Fruit fly (Drosophila melanogaster): Measurements from ENCODE around the gene CG42494.

CG42494 gene

dm6 chr3L:3179474-3179873 lies 4.7 kb upstream of the CG42494 start:
- TF ChIP-seq Hnf4 (GFP tag; optimal IDR thresholded peaks at IDR 0.05) (no peak), sv (GFP tag; optimal IDR thresholded peaks at IDR 0.05) (peak; percentile 83), Myc (optimal IDR thresholded peaks at IDR 0.05) (no peak), Vsx2 (GFP tag; optimal IDR thresholded peaks at IDR 0.05; ENCODE audit: partially characterized antibody) (no peak), dmrt93B (GFP tag; optimal IDR thresholded peaks at IDR 0.05) (peak; percentile 73), Abd-B (GFP tag; optimal IDR thresholded peaks at IDR 0.05) (no peak), h (GFP tag; optimal IDR thresholded peaks at IDR 0.05) (peak; percentile 94), GATAd (GFP tag; optimal IDR thresholded peaks at IDR 0.05) (no peak), CG9705 (GFP tag; optimal IDR thresholded peaks at IDR 0.05) (peak; percentile 48), pan (optimal IDR thresholded peaks at IDR 0.05) (no peak), psq (GFP tag; optimal IDR thresholded peaks at IDR 0.05) (peak; percentile 75), Mio (GFP tag; optimal IDR thresholded peaks at IDR 0.05) (no peak), Hr83 (GFP tag; optimal IDR thresholded peaks at IDR 0.05; ENCODE audit: poor library complexity, severe bottlenecking) (peak; percentile 10), Rel (GFP tag; optimal IDR thresholded peaks at IDR 0.05) (peak; percentile 64), Rel (tag; optimal IDR thresholded peaks at IDR 0.05) (no peak), woc (GFP tag; optimal IDR thresholded peaks at IDR 0.05) (peak; percentile 83), lola (GFP tag; optimal IDR thresholded peaks at IDR 0.05) (no peak), Hr78 (GFP tag; optimal IDR thresholded peaks at IDR 0.05) (no peak), ey (GFP tag; optimal IDR thresholded peaks at IDR 0.05) (peak; percentile 84), Jra (GFP tag; optimal IDR thresholded peaks at IDR 0.05) (no peak), tai (GFP tag; optimal IDR thresholded peaks at IDR 0.05) (no peak), sage (GFP tag; optimal IDR thresholded peaks at IDR 0.05) (no peak), rgr (GFP tag; optimal IDR thresholded peaks at IDR 0.05) (peak; percentile 89), br (GFP tag; optimal IDR thresholded peaks at IDR 0.05) (peak; percentile 90), OdsH (GFP tag; optimal IDR thresholded peaks at IDR 0.05) (peak; percentile 87), usp (GFP tag; optimal IDR thresholded peaks at IDR 0.05) (no peak), CG32264 (GFP tag; optimal IDR thresholded peaks at IDR 0.05) (peak; percentile 89), fru (GFP tag; optimal IDR thresholded peaks at IDR 0.05) (peak; percentile 93), brk (GFP tag; optimal IDR thresholded peaks at IDR 0.05) (no peak), N (GFP tag; optimal IDR thresholded peaks at IDR 0.05) (no peak), Sp1 (GFP tag; optimal IDR thresholded peaks at IDR 0.05) (peak; percentile 83), Dif (GFP tag; optimal IDR thresholded peaks at IDR 0.05; ENCODE audit: partially characterized antibody) (no peak), CrebA (GFP tag; optimal IDR thresholded peaks at IDR 0.05; ENCODE audit: borderline replicate concordance) (no peak), dl (GFP tag; optimal IDR thresholded peaks at IDR 0.05; ENCODE audit: insufficient read depth in 1 of 2, partially characterized antibody in 2 of 2) (no peak), jim (GFP tag; optimal IDR thresholded peaks at IDR 0.05) (no peak), dsf (GFP tag; optimal IDR thresholded peaks at IDR 0.05; ENCODE audit: borderline replicate concordance) (no peak), foxo (GFP tag; optimal IDR thresholded peaks at IDR 0.05) (peak; percentile 73 to 91), Dfd (GFP tag; optimal IDR thresholded peaks at IDR 0.05) (no peak), HLH106 (tag; optimal IDR thresholded peaks at IDR 0.05) (peak; percentile 85)

dm6 chr3L:3186364-3186763 lies 2.2 kb downstream of the CG42494 start, which contains the start of gene CG32284:
Gene CG32284 (plus strand): TSS chr3L:3186664.
- no peak for TF ChIP-seq woc (GFP tag; optimal IDR thresholded peaks at IDR 0.05)
- TF ChIP-seq sv (GFP tag; optimal IDR thresholded peaks at IDR 0.05) = no peak
- no peak for TF ChIP-seq Hr83 (GFP tag; optimal IDR thresholded peaks at IDR 0.05; ENCODE audit: poor library complexity, severe bottlenecking)
- no peak for TF ChIP-seq OdsH (GFP tag; optimal IDR thresholded peaks at IDR 0.05)
- TF ChIP-seq CG9705 (GFP tag; optimal IDR thresholded peaks at IDR 0.05) = no peak
- TF ChIP-seq dmrt93B (GFP tag; optimal IDR thresholded peaks at IDR 0.05) = no peak
- no peak for TF ChIP-seq lola (GFP tag; optimal IDR thresholded peaks at IDR 0.05)
- TF ChIP-seq Dif (GFP tag; optimal IDR thresholded peaks at IDR 0.05; ENCODE audit: partially characterized antibody) = no peak
- TF ChIP-seq Abd-B (GFP tag; optimal IDR thresholded peaks at IDR 0.05) = no peak
- TF ChIP-seq fru (GFP tag; optimal IDR thresholded peaks at IDR 0.05) = no peak
- no peak for TF ChIP-seq N (GFP tag; optimal IDR thresholded peaks at IDR 0.05)
- no peak for TF ChIP-seq jim (GFP tag; optimal IDR thresholded peaks at IDR 0.05)
- no peak for TF ChIP-seq br (GFP tag; optimal IDR thresholded peaks at IDR 0.05)
- TF ChIP-seq Hr78 (GFP tag; optimal IDR thresholded peaks at IDR 0.05) = no peak
- no peak for TF ChIP-seq dsf (GFP tag; optimal IDR thresholded peaks at IDR 0.05; ENCODE audit: borderline replicate concordance)
- no peak for TF ChIP-seq brk (GFP tag; optimal IDR thresholded peaks at IDR 0.05)
- TF ChIP-seq Dfd (GFP tag; optimal IDR thresholded peaks at IDR 0.05) = no peak

Measured in whole organism, wandering third instar larva.